Worm (Caenorhabditis elegans): ENCODE results near the gene C27C12.3.

C27C12.3 gene

ce11 chrX:14853712-14854217 lies 11.9 kb downstream of the C27C12.3 start, which contains the start of the genes C27C12.1 and C27C12.4 (continued):
- TF ChIP-seq nhr-20 (tag; optimal IDR thresholded peaks at IDR 0.05), result peak; percentile 93
- no peak for TF ChIP-seq nhr-12 (tag; optimal IDR thresholded peaks at IDR 0.05)
- TF ChIP-seq aly-2 (tag; optimal IDR thresholded peaks at IDR 0.05), result peak; percentile 45
- peak; percentile 94 for TF ChIP-seq tbx-2 (tag; optimal IDR thresholded peaks at IDR 0.05)
- peak; percentile 80 to 86 for TF ChIP-seq efl-1 (optimal IDR thresholded peaks at IDR 0.05)
- peak; percentile 67 to 95 for TF ChIP-seq efl-1 (GFP tag; optimal IDR thresholded peaks at IDR 0.05 in 1 of 2)
- TF ChIP-seq vab-15 (tag; optimal IDR thresholded peaks at IDR 0.05), result no peak
- TF ChIP-seq mdl-1 (tag; optimal IDR thresholded peaks at IDR 0.05), result peak in 1 of 2 experiments; percentile 90
- peak; percentile 93 for TF ChIP-seq lir-3 (tag; optimal IDR thresholded peaks at IDR 0.05; ENCODE audit: poor library complexity)
- peak; percentile 83 for TF ChIP-seq xbp-1 (tag; optimal IDR thresholded peaks at IDR 0.05)
- TF ChIP-seq hlh-4 (tag; optimal IDR thresholded peaks at IDR 0.05), result no peak
- no peak for TF ChIP-seq tlp-1 (tag; optimal IDR thresholded peaks at IDR 0.05)
- TF ChIP-seq lin-14 (GFP tag; optimal IDR thresholded peaks at IDR 0.05), result peak; percentile 95
- TF ChIP-seq nhr-19 (GFP tag; conservative IDR thresholded peaks at IDR 0.05), result peak; percentile 88
- TF ChIP-seq skn-1 (tag; optimal IDR thresholded peaks at IDR 0.05), result peak; percentile 73
- peak; percentile 13 for TF ChIP-seq hpl-2 (GFP tag; optimal IDR thresholded peaks at IDR 0.05)
- TF ChIP-seq nhr-47 (tag; optimal IDR thresholded peaks at IDR 0.05), result peak; percentile 93
- TF ChIP-seq ceh-90 (tag; optimal IDR thresholded peaks at IDR 0.05), result peak; percentile 80
- TF ChIP-seq ztf-11 (tag; optimal IDR thresholded peaks at IDR 0.05), result peak in 1 of 2 experiments; percentile 82
- no peak for TF ChIP-seq ets-5 (GFP tag; IDR thresholded peaks at IDR 0.05)
- TF ChIP-seq zag-1 (tag; optimal IDR thresholded peaks at IDR 0.05), result no peak
- peak; percentile 55; the same call in 1 of the 2 replicates for TF ChIP-seq unc-98 (GFP tag; IDR thresholded peaks at IDR 0.05)
- no peak for TF ChIP-seq nhr-76 (tag; optimal IDR thresholded peaks at IDR 0.05)
- TF ChIP-seq pqm-1 (tag; optimal IDR thresholded peaks at IDR 0.05), result no peak
- peak; percentile 79 for TF ChIP-seq egl-13 (tag; optimal IDR thresholded peaks at IDR 0.05)
- peak; percentile 85 for TF ChIP-seq irx-1 (tag; optimal IDR thresholded peaks at IDR 0.05)
- TF ChIP-seq unc-86 (tag; optimal IDR thresholded peaks at IDR 0.05), result peak; percentile 83
- no peak for TF ChIP-seq ces-1 (GFP tag; optimal IDR thresholded peaks at IDR 0.05)
- peak; percentile 78 for TF ChIP-seq elt-2 (tag; optimal IDR thresholded peaks at IDR 0.05)
- peak; percentile 67 for TF ChIP-seq grh-1 (GFP tag; IDR thresholded peaks at IDR 0.05)
- TF ChIP-seq unc-130 (tag; optimal IDR thresholded peaks at IDR 0.05), result peak; percentile 84
- no peak for TF ChIP-seq sptf-1 (tag; optimal IDR thresholded peaks at IDR 0.05)
- no peak for TF ChIP-seq Y116A8C.19 (tag; optimal IDR thresholded peaks at IDR 0.05; ENCODE audit: borderline replicate concordance)
- peak; percentile 93 for TF ChIP-seq nhr-85 (tag)
- TF ChIP-seq dsc-1 (tag; optimal IDR thresholded peaks at IDR 0.05), result peak; percentile 83
- TF ChIP-seq swsn-7 (tag; optimal IDR thresholded peaks at IDR 0.05), result peak; percentile 89
- TF ChIP-seq sox-4 (tag; optimal IDR thresholded peaks at IDR 0.05), result peak; percentile 59
- TF ChIP-seq lsy-2 (tag; optimal IDR thresholded peaks at IDR 0.05), result peak; percentile 82 to 89
- peak in 3 of 6 experiments; percentile 44 to 70 (median 67) for TF ChIP-seq elt-3 (tag; optimal IDR thresholded peaks at IDR 0.05)

- TF ChIP-seq sup-37 (GFP tag; optimal IDR thresholded peaks at IDR 0.05) (no peak), efl-1 (optimal IDR thresholded peaks at IDR 0.05) (no peak), efl-1 (GFP tag; optimal IDR thresholded peaks at IDR 0.05 in 1 of 2) (peak in 1 of 2 experiments; percentile 91)
These were observed 13.7 kb downstream of the C27C12.3 start for ce11 chrX:14851904-14852303.

- TF ChIP-seq nhr-71 (tag; optimal IDR thresholded peaks at IDR 0.05) (no peak), nhr-85 (tag) (peak; percentile 31), aha-1 (tag; optimal IDR thresholded peaks at IDR 0.05) (no peak)
These were observed 16.6 kb downstream of the C27C12.3 start, which contains the start of gene acd-3 for ce11 chrX:14849054-14849453. TSS of gene acd-3 (plus strand) at chrX:14849275.
